Fruit fly (Drosophila melanogaster): Measurements from ENCODE around the gene CG6149.
A peak's percentile ranks its signal among the peaks of the same experiment; 100 is the strongest.

Gene CG6149

dm6 chr3L:11450535-11450934 lies 15.3 kb upstream of the CG6149 start (continued):
- TF ChIP-seq lz (GFP tag; optimal IDR thresholded peaks at IDR 0.05) (no peak), CG1621 (tag; optimal IDR thresholded peaks at IDR 0.05) (no peak), CG6276 (GFP tag; optimal IDR thresholded peaks at IDR 0.05) (no peak), CG3032 (tag; optimal IDR thresholded peaks at IDR 0.05) (no peak), svp (GFP tag) (peak; percentile 8), net (GFP tag; optimal IDR thresholded peaks at IDR 0.05) (no peak), spab (GFP tag; optimal IDR thresholded peaks at IDR 0.05) (no peak), esn (GFP tag; optimal IDR thresholded peaks at IDR 0.05) (no peak), CG7368 (GFP tag; optimal IDR thresholded peaks at IDR 0.05) (no peak), CG11762 (GFP tag; optimal IDR thresholded peaks at IDR 0.05; ENCODE audit: insufficient read depth) (no peak), salr (GFP tag; optimal IDR thresholded peaks at IDR 0.05) (no peak), dac (GFP tag; optimal IDR thresholded peaks at IDR 0.05) (no peak), CG4318 (GFP tag; optimal IDR thresholded peaks at IDR 0.05) (no peak), Lpt (GFP tag; optimal IDR thresholded peaks at IDR 0.05) (no peak), CG3919 (GFP tag; optimal IDR thresholded peaks at IDR 0.05) (peak; percentile 3), CG8632 (GFP tag; optimal IDR thresholded peaks at IDR 0.05) (peak; percentile 5), Sox14 (GFP tag; optimal IDR thresholded peaks at IDR 0.05) (no peak), eg (GFP tag; IDR thresholded peaks at IDR 0.05) (no peak), Eip78C (GFP tag) (peak; percentile 23)

- TF ChIP-seq Smox (GFP tag; optimal IDR thresholded peaks at IDR 0.05), result no peak
- peak; percentile 67 for TF ChIP-seq CG4318 (GFP tag; optimal IDR thresholded peaks at IDR 0.05)
- peak; percentile 22 for TF ChIP-seq CG34406 (GFP tag; optimal IDR thresholded peaks at IDR 0.05)
- TF ChIP-seq fkh (GFP tag; optimal IDR thresholded peaks at IDR 0.05), result no peak
- no peak for TF ChIP-seq CG31627 (GFP tag; optimal IDR thresholded peaks at IDR 0.05)
- TF ChIP-seq dsx (GFP tag; optimal IDR thresholded peaks at IDR 0.05; ENCODE audit: poor library complexity, severe bottlenecking), result peak; percentile 42
- TF ChIP-seq CG8319 (GFP tag; optimal IDR thresholded peaks at IDR 0.05), result peak; percentile 0
- TF ChIP-seq Hr39 (GFP tag; optimal IDR thresholded peaks at IDR 0.05), result peak; percentile 12
- no peak for TF ChIP-seq Met (GFP tag; optimal IDR thresholded peaks at IDR 0.05)
- peak; percentile 86 for TF ChIP-seq CG32006 (GFP tag; optimal IDR thresholded peaks at IDR 0.05)
- no peak for TF ChIP-seq CG6808 (GFP tag; optimal IDR thresholded peaks at IDR 0.05)
- peak; percentile 79 for TF ChIP-seq achi (GFP tag; optimal IDR thresholded peaks at IDR 0.05)
- TF ChIP-seq pdm3 (GFP tag; optimal IDR thresholded peaks at IDR 0.05), result peak; percentile 68
- TF ChIP-seq ss (GFP tag; optimal IDR thresholded peaks at IDR 0.05), result no peak
- peak; percentile 71 for TF ChIP-seq Eip75B (GFP tag; optimal IDR thresholded peaks at IDR 0.05)
- TF ChIP-seq Sox102F (GFP tag; optimal IDR thresholded peaks at IDR 0.05), result no peak
- TF ChIP-seq Sox14 (GFP tag; optimal IDR thresholded peaks at IDR 0.05), result peak; percentile 79
- TF ChIP-seq dac (GFP tag; optimal IDR thresholded peaks at IDR 0.05), result peak; percentile 67
- peak; percentile 26 for TF ChIP-seq CG16779 (tag; optimal IDR thresholded peaks at IDR 0.05)
- peak; percentile 31 for TF ChIP-seq spab (GFP tag; optimal IDR thresholded peaks at IDR 0.05)
- TF ChIP-seq vri (GFP tag; optimal IDR thresholded peaks at IDR 0.05), result no peak
- TF ChIP-seq fd59A (GFP tag; optimal IDR thresholded peaks at IDR 0.05), result peak; percentile 49
- TF ChIP-seq CG10669 (GFP tag; optimal IDR thresholded peaks at IDR 0.05), result peak; percentile 48
- peak; percentile 82 for TF ChIP-seq CG6276 (GFP tag; optimal IDR thresholded peaks at IDR 0.05)
- TF ChIP-seq esn (GFP tag; optimal IDR thresholded peaks at IDR 0.05), result no peak
- no peak for TF ChIP-seq Blimp-1 (GFP tag; optimal IDR thresholded peaks at IDR 0.05)
- peak; percentile 90 for TF ChIP-seq Gug (GFP tag; IDR thresholded peaks at IDR 0.05)
- TF ChIP-seq eg (GFP tag; IDR thresholded peaks at IDR 0.05), result peak; percentile 94
- peak; percentile 23 for TF ChIP-seq svp (GFP tag)
- no peak for TF ChIP-seq Sox15 (GFP tag; optimal IDR thresholded peaks at IDR 0.05)
- TF ChIP-seq acj6 (GFP tag; optimal IDR thresholded peaks at IDR 0.05), result peak; percentile 65
- no peak for TF ChIP-seq Hr38 (GFP tag; optimal IDR thresholded peaks at IDR 0.05)
- TF ChIP-seq Eip93F (GFP tag; optimal IDR thresholded peaks at IDR 0.05), result no peak
- TF ChIP-seq CG15336 (GFP tag; IDR thresholded peaks at IDR 0.05), result peak; percentile 95
- TF ChIP-seq CG11762 (GFP tag; optimal IDR thresholded peaks at IDR 0.05; ENCODE audit: insufficient read depth), result peak; percentile 65
- TF ChIP-seq CG8119 (GFP tag; IDR thresholded peaks at IDR 0.05), result peak; percentile 93
- TF ChIP-seq CG10631 (GFP tag; optimal IDR thresholded peaks at IDR 0.05), result peak; percentile 81
- TF ChIP-seq OdsH (GFP tag; optimal IDR thresholded peaks at IDR 0.05), result peak; percentile 72
- peak; percentile 50 for TF ChIP-seq CG1621 (tag; optimal IDR thresholded peaks at IDR 0.05)
- TF ChIP-seq CG3919 (GFP tag; optimal IDR thresholded peaks at IDR 0.05), result peak; percentile 85
- peak; percentile 25 for TF ChIP-seq CG6792 (GFP tag; optimal IDR thresholded peaks at IDR 0.05)
- peak; percentile 92 for TF ChIP-seq Eip78C (GFP tag)
Observed at dm6 chr3L:11448935-11449334, 13.7 kb upstream of the CG6149 start.

All from whole organism, prepupa.